Worm (Caenorhabditis elegans) whole organism, L1 larva: ENCODE results near the gene C44C1.1.

ENCODE experiments used
- C04F5.9 ChIP-seq: sonication (generic microtip); optimal IDR thresholded peaks from 2 replicates; lab custom pipeline; 2016; ENCODE audit warnings: missing genetic modification characterization, missing compliant biosample characterization
- C16A3.4 ChIP-seq: fragments of 150-350 bp; optimal IDR thresholded peaks from 2 replicates; lab custom pipeline; 2014; ENCODE audit warnings: missing biosample characterization, missing genetic modification characterization
- C34B4.2 ChIP-seq: sonication (generic microtip); optimal IDR thresholded peaks from 2 replicates; lab custom pipeline; 2017; ENCODE audit warnings: mild to moderate bottlenecking, missing genetic modification characterization, missing compliant biosample characterization
- Y116A8C.19 ChIP-seq: sonication (generic microtip); optimal IDR thresholded peaks from 2 replicates; lab custom pipeline; 2016; ENCODE audit warnings: missing compliant biosample characterization, missing genetic modification characterization, borderline replicate concordance
- aha-1 ChIP-seq: fragments of 150-350 bp; optimal IDR thresholded peaks from 2 replicates; lab custom pipeline; 2014; ENCODE audit warnings: missing biosample characterization, missing genetic modification characterization
- aly-2 ChIP-seq: fragments of 150-350 bp; optimal IDR thresholded peaks from 2 replicates; lab custom pipeline; 2014; ENCODE audit warnings: missing biosample characterization, missing genetic modification characterization
- ceh-8 ChIP-seq: fragments of 200-800 bp; sonication (Bioruptor generic); optimal IDR thresholded peaks from 2 replicates; lab custom pipeline; 2018; ENCODE audit warnings: mild to moderate bottlenecking, missing genetic modification characterization, moderate library complexity, missing compliant biosample characterization
- ceh-82 ChIP-seq, 3 experiments: fragments of 150-350 bp in 1 of 3; sonication (generic microtip) in 2 of 3; optimal IDR thresholded peaks; 2 replicates each; lab custom pipeline; 2014 to 2017; ENCODE audit warnings: missing biosample characterization in 3 of 3, missing genetic modification characterization in 3 of 3
- ceh-88 ChIP-seq: fragments of 200-800 bp; sonication (Bioruptor generic); IDR thresholded peaks from 2 replicates; pipeline ENCODE4 v1.3.6; 2022; ENCODE audit warnings: missing genetic modification characterization, missing compliant biosample characterization
- ceh-90 ChIP-seq: sonication (generic microtip); optimal IDR thresholded peaks from 2 replicates; lab custom pipeline; 2016; ENCODE audit warnings: missing genetic modification characterization, missing compliant biosample characterization
- ces-1 ChIP-seq: fragments of 150-350 bp; optimal IDR thresholded peaks from 2 replicates; lab custom pipeline; 2014; ENCODE audit warnings: missing biosample characterization, missing genetic modification reagents, missing genetic modification characterization
- dpl-1 ChIP-seq, 3 experiments: fragments of 150-350 bp in 2 of 3; sonication (generic microtip) in 1 of 3; optimal IDR thresholded peaks; 2 replicates each; lab custom pipeline; 2014 to 2017; ENCODE audit warnings: missing biosample characterization in 3 of 3, missing genetic modification characterization in 3 of 3, missing genetic modification reagents in 3 of 3
- dsc-1 ChIP-seq: sonication (generic microtip); optimal IDR thresholded peaks from 2 replicates; lab custom pipeline; 2016; ENCODE audit warnings: mild to moderate bottlenecking, missing genetic modification characterization, missing compliant biosample characterization
- efl-1 ChIP-seq, 4 experiments: fragments of 150-350 bp; optimal IDR thresholded peaks in 3 of 4; peaks in 1 of 4; 1 replicate in 1 of 4; 2 replicates in 3 of 4; lab custom pipeline; 2014; ENCODE audit warnings: missing biosample characterization in 2 of 4, missing genetic modification characterization in 2 of 4, missing genetic modification reagents in 2 of 4
- efl-3 ChIP-seq: fragments of 200-800 bp; sonication (Bioruptor generic); optimal IDR thresholded peaks from 2 replicates; lab custom pipeline; 2018; ENCODE audit warnings: mild to moderate bottlenecking, missing genetic modification characterization, missing compliant biosample characterization
- egl-13 ChIP-seq: sonication (generic microtip); optimal IDR thresholded peaks from 2 replicates; lab custom pipeline; 2016; ENCODE audit warnings: missing genotype, missing genetic modification reagents, missing genetic modification characterization, missing compliant biosample characterization
- egl-27 ChIP-seq, 2 experiments: fragments of 150-350 bp in 1 of 2; sonication (generic microtip); optimal IDR thresholded peaks; 3 replicates each; lab custom pipeline; 2017 to 2018; ENCODE audit warnings: missing biosample characterization in 2 of 2, missing genetic modification characterization in 2 of 2, missing genetic modification reagents in 2 of 2
- elt-3 ChIP-seq, 6 experiments: fragments of 150-350 bp in 1 of 6; sonication (generic microtip); optimal IDR thresholded peaks; 2 replicates each; lab custom pipeline; 2017 to 2018; ENCODE audit warnings: missing biosample characterization in 6 of 6, missing genetic modification characterization in 6 of 6, inconsistent platforms in 1 of 6
- ets-5 ChIP-seq: fragments of 200-800 bp; sonication (Bioruptor generic); IDR thresholded peaks from 2 replicates; pipeline ENCODE4 v1.3.6; 2022; ENCODE audit warnings: missing genetic modification characterization, missing compliant biosample characterization
- fkh-10 ChIP-seq: sonication (generic microtip); optimal IDR thresholded peaks from 2 replicates; lab custom pipeline; 2017; ENCODE audit warnings: missing biosample characterization, missing genetic modification reagents, missing genetic modification characterization
- fkh-4 ChIP-seq: sonication (generic microtip); optimal IDR thresholded peaks from 2 replicates; lab custom pipeline; 2016; ENCODE audit warnings: missing compliant biosample characterization, missing genetic modification characterization, borderline replicate concordance
- fos-1 ChIP-seq: fragments of 150-350 bp; optimal IDR thresholded peaks from 2 replicates; lab custom pipeline; 2014; ENCODE audit warnings: missing biosample characterization, missing genetic modification characterization
- hlh-4 ChIP-seq: sonication (generic microtip); optimal IDR thresholded peaks from 2 replicates; lab custom pipeline; 2016; ENCODE audit warnings: mild to moderate bottlenecking, missing genetic modification characterization, missing compliant biosample characterization
- hpl-2 ChIP-seq: fragments of 150-350 bp; optimal IDR thresholded peaks from 2 replicates; lab custom pipeline; 2014; ENCODE audit warnings: missing biosample characterization, missing genetic modification reagents, missing genetic modification characterization
- irx-1 ChIP-seq: sonication (generic microtip); optimal IDR thresholded peaks from 2 replicates; lab custom pipeline; 2016; ENCODE audit warnings: missing genetic modification characterization, missing compliant biosample characterization
- lin-13 ChIP-seq: fragments of 150-350 bp; optimal IDR thresholded peaks from 2 replicates; lab custom pipeline; 2014; ENCODE audit warnings: missing biosample characterization, missing genetic modification reagents, missing genetic modification characterization
- lin-39 ChIP-seq: fragments of 150-350 bp; optimal IDR thresholded peaks from 2 replicates; lab custom pipeline; 2014; ENCODE audit warnings: missing biosample characterization, missing genetic modification reagents, missing genetic modification characterization
- lsy-2 ChIP-seq, 2 experiments: fragments of 150-350 bp; optimal IDR thresholded peaks; 2 replicates each; lab custom pipeline; 2014; ENCODE audit warnings: missing biosample characterization in 2 of 2, missing genetic modification characterization in 2 of 2
- mef-2 ChIP-seq: fragments of 150-350 bp; optimal IDR thresholded peaks from 2 replicates; lab custom pipeline; 2014; ENCODE audit warnings: missing biosample characterization, missing genetic modification characterization
- mep-1 ChIP-seq: fragments of 150-350 bp; optimal IDR thresholded peaks from 2 replicates; lab custom pipeline; 2014; ENCODE audit warnings: missing biosample characterization, missing genetic modification characterization
- nhr-12 ChIP-seq: sonication (generic microtip); optimal IDR thresholded peaks from 2 replicates; lab custom pipeline; 2017; ENCODE audit warnings: missing biosample characterization, missing genetic modification characterization
- nhr-237 ChIP-seq: fragments of 150-350 bp; optimal IDR thresholded peaks from 2 replicates; lab custom pipeline; 2014; ENCODE audit warnings: missing biosample characterization, missing genetic modification characterization
- nhr-28 ChIP-seq: fragments of 150-350 bp; optimal IDR thresholded peaks from 2 replicates; lab custom pipeline; 2014; ENCODE audit warnings: missing biosample characterization, missing genetic modification characterization
- nhr-47 ChIP-seq: sonication (generic microtip); optimal IDR thresholded peaks from 2 replicates; lab custom pipeline; 2016; ENCODE audit warnings: mild to moderate bottlenecking, missing genetic modification characterization, moderate library complexity, missing compliant biosample characterization
- nhr-71 ChIP-seq: sonication (generic microtip); optimal IDR thresholded peaks from 2 replicates; lab custom pipeline; 2016; ENCODE audit warnings: mild to moderate bottlenecking, missing genetic modification characterization, moderate library complexity, missing compliant biosample characterization
- nhr-77 ChIP-seq: fragments of 150-350 bp; optimal IDR thresholded peaks from 2 replicates; lab custom pipeline; 2014; ENCODE audit warnings: missing biosample characterization, missing genetic modification characterization
- nhr-84 ChIP-seq: sonication (generic microtip); optimal IDR thresholded peaks from 2 replicates; lab custom pipeline; 2017; ENCODE audit warnings: missing biosample characterization, missing genetic modification characterization
- nhr-85 ChIP-seq: sonication (generic microtip); peaks from one replicate; lab custom pipeline; 2016; ENCODE audit warnings: missing genetic modification characterization, inconsistent platforms, missing compliant biosample characterization
- nhr-90 ChIP-seq: sonication (generic microtip); optimal IDR thresholded peaks from 2 replicates; lab custom pipeline; 2016; ENCODE audit warnings: mild to moderate bottlenecking, missing genetic modification characterization, missing compliant biosample characterization; ENCODE audit not compliant: poor library complexity
- pag-3 ChIP-seq: sonication (generic microtip); optimal IDR thresholded peaks from 2 replicates; lab custom pipeline; 2017; ENCODE audit warnings: missing genetic modification characterization, mild to moderate bottlenecking, missing compliant biosample characterization, antibody characterized with exemption, borderline replicate concordance; ENCODE audit not compliant: insufficient read depth
- pqm-1 ChIP-seq: sonication (generic microtip); optimal IDR thresholded peaks from 3 replicates; lab custom pipeline; 2017; ENCODE audit warnings: missing biosample characterization, missing genetic modification characterization
- skn-1 ChIP-seq: fragments of 150-350 bp; optimal IDR thresholded peaks from 2 replicates; lab custom pipeline; 2014; ENCODE audit warnings: missing biosample characterization, missing genetic modification characterization
- swsn-7 ChIP-seq: sonication (generic microtip); optimal IDR thresholded peaks from 2 replicates; lab custom pipeline; 2016; ENCODE audit warnings: missing genetic modification characterization, missing compliant biosample characterization
- tbx-2 ChIP-seq: sonication (generic microtip); optimal IDR thresholded peaks from 2 replicates; lab custom pipeline; 2016; ENCODE audit warnings: missing genetic modification characterization, missing compliant biosample characterization
- tlp-1 ChIP-seq: fragments of 150-350 bp; optimal IDR thresholded peaks from 2 replicates; lab custom pipeline; 2014; ENCODE audit warnings: missing biosample characterization, missing genetic modification characterization
- unc-130 ChIP-seq: fragments of 150-350 bp; optimal IDR thresholded peaks from 2 replicates; lab custom pipeline; 2017; ENCODE audit warnings: missing biosample characterization, missing genetic modification characterization, inconsistent platforms
- unc-30 ChIP-seq: sonication (generic microtip); optimal IDR thresholded peaks from 2 replicates; lab custom pipeline; 2017; ENCODE audit warnings: missing biosample characterization, missing genetic modification characterization
- unc-62 ChIP-seq: fragments of 150-350 bp; optimal IDR thresholded peaks from 2 replicates; lab custom pipeline; 2014; ENCODE audit warnings: missing biosample characterization, missing genetic modification reagents, missing genetic modification characterization
- unc-86 ChIP-seq: sonication (generic microtip); optimal IDR thresholded peaks from 2 replicates; lab custom pipeline; 2016; ENCODE audit warnings: missing genetic modification characterization, missing compliant biosample characterization
- xbp-1 ChIP-seq: sonication (generic microtip); optimal IDR thresholded peaks from 2 replicates; lab custom pipeline; 2016; ENCODE audit warnings: missing genetic modification characterization, missing compliant biosample characterization
- zip-4 ChIP-seq: fragments of 200-800 bp; sonication (Bioruptor generic); optimal IDR thresholded peaks from 2 replicates; lab custom pipeline; 2018; ENCODE audit warnings: mild to moderate bottlenecking, missing genetic modification characterization, moderate library complexity, missing compliant biosample characterization
- ztf-4 ChIP-seq: fragments of 150-350 bp; optimal IDR thresholded peaks from 2 replicates; lab custom pipeline; 2014; ENCODE audit warnings: missing biosample characterization, missing genetic modification characterization

Gene C44C1.1

DNA sequence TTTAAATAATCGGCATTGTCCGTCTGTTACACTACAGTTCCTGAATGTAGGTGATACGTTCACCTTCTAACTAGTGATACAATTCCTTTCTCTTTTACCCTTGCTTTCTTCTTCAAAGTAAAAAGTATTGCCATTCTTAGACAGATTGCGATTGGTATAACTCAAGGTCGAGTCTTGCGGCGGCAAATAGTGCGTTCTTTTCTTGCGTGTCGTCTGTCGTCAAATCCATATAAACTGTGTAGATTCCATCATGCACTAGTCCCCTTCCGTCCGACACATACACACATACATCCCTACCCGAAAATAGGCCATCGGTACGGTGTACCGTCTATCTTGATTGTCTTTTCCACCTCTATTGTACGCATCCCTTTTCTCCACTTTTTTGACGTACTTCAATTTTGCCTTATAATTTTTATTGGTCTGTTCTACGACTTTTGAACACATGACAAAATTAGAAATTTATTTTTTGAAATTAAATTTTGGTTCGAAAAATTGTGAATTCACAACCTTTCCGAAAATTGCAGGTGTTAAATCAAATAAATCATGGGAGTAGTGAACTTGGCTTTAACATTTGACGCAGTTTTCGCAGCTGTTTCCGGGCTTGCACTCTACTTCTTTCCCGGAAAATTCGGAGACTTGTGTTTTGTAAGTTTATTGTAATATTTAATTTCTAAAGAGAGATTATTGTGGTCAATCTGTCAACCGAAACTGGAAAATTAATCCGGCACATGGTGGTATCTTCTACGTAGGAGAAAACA lies at the start of gene C44C1.1:
Gene C44C1.1 (plus strand): TSS at position 525 of the 758 bp plus-strand sequence.
- no peak for TF ChIP-seq aly-2 (tag; lab: Kevin White, UChicago)
- no peak for TF ChIP-seq fkh-4 (tag; lab: Kevin White, UChicago)
- TF ChIP-seq irx-1 (tag; lab: Kevin White, UChicago) = no peak
- TF ChIP-seq nhr-85 (tag; lab: Kevin White, UChicago) = peak; percentile 71
- TF ChIP-seq unc-30 = no peak
- no peak for TF ChIP-seq lin-13 (GFP tag; lab: Kevin White, UChicago)
- no peak for TF ChIP-seq C34B4.2 (tag; lab: Kevin White, UChicago)
- TF ChIP-seq ces-1 (GFP tag; lab: Kevin White, UChicago) = no peak
- no peak for TF ChIP-seq swsn-7 (tag; lab: Kevin White, UChicago)
- no peak for TF ChIP-seq ceh-8 (GFP tag; lab: Kevin White, UChicago)
- TF ChIP-seq hpl-2 (GFP tag; lab: Kevin White, UChicago) = no peak
- TF ChIP-seq fkh-10 (GFP tag; lab: Kevin White, UChicago) = no peak
- no peak for TF ChIP-seq ztf-4 (tag; lab: Kevin White, UChicago)
- no peak for TF ChIP-seq efl-3
- no peak for TF ChIP-seq C16A3.4 (tag; lab: Kevin White, UChicago)
- TF ChIP-seq ets-5 (GFP tag; lab: Robert Waterston, UW) = no peak
- no peak for TF ChIP-seq nhr-12 (tag; lab: Kevin White, UChicago)
- TF ChIP-seq skn-1 (tag; lab: Kevin White, UChicago) = peak; percentile 17
- no peak for TF ChIP-seq tlp-1 (tag; lab: Kevin White, UChicago)
- no peak for TF ChIP-seq unc-130 (tag; lab: Kevin White, UChicago)
- TF ChIP-seq nhr-77 (tag; lab: Kevin White, UChicago) = no peak
- TF ChIP-seq zip-4 = no peak
- TF ChIP-seq ceh-90 (tag; lab: Kevin White, UChicago) = no peak
- TF ChIP-seq lin-39 = no peak
- TF ChIP-seq elt-3 (tag; optimal IDR thresholded peaks at IDR 0.05; lab: Kevin White, UChicago) = peak in 5 of 6 experiments; percentile 12 to 51 (median 44)
- peak; percentile 88 for TF ChIP-seq pag-3 (tag; lab: Kevin White, UChicago)
- TF ChIP-seq mep-1 (tag; lab: Kevin White, UChicago) = peak; percentile 47
- no peak for TF ChIP-seq aha-1 (tag; lab: Kevin White, UChicago)
- TF ChIP-seq nhr-47 (tag; lab: Kevin White, UChicago) = peak; percentile 59
- peak; percentile 52 for TF ChIP-seq nhr-71 (tag; lab: Kevin White, UChicago)
- TF ChIP-seq nhr-90 (tag; lab: Kevin White, UChicago) = no peak
- no peak for TF ChIP-seq nhr-84 (tag; lab: Kevin White, UChicago)
- TF ChIP-seq unc-86 (tag; lab: Kevin White, UChicago) = no peak
- no peak for TF ChIP-seq dsc-1 (tag; lab: Kevin White, UChicago)
- no peak for TF ChIP-seq C04F5.9
- no peak for TF ChIP-seq tbx-2 (tag; lab: Kevin White, UChicago)
- no peak for TF ChIP-seq Y116A8C.19 (tag; lab: Kevin White, UChicago)
- no peak for TF ChIP-seq nhr-28
- no peak for TF ChIP-seq efl-1 (optimal IDR thresholded peaks at IDR 0.05; lab: Kevin White, UChicago)
- TF ChIP-seq efl-1 (GFP tag; optimal IDR thresholded peaks at IDR 0.05 in 1 of 2; lab: Kevin White, UChicago) = peak in 1 of 2 experiments; percentile 46
- TF ChIP-seq xbp-1 (tag; lab: Kevin White, UChicago) = no peak
- no peak for TF ChIP-seq unc-62 (GFP tag; lab: Kevin White, UChicago)
- TF ChIP-seq pqm-1 (tag; lab: Kevin White, UChicago) = no peak
- TF ChIP-seq egl-27 (tag; optimal IDR thresholded peaks at IDR 0.05; lab: Kevin White, UChicago) = no peak
- no peak for TF ChIP-seq nhr-237
- TF ChIP-seq ceh-88 (GFP tag; lab: Robert Waterston, UW) = no peak
- no peak for TF ChIP-seq ceh-82 (tag; optimal IDR thresholded peaks at IDR 0.05; lab: Kevin White, UChicago)
- TF ChIP-seq fos-1 = no peak
- no peak for TF ChIP-seq egl-13 (tag; lab: Kevin White, UChicago)
- TF ChIP-seq dpl-1 (GFP tag; optimal IDR thresholded peaks at IDR 0.05; lab: Kevin White, UChicago) = no peak
- TF ChIP-seq mef-2 (tag; lab: Kevin White, UChicago) = no peak
- peak in 1 of 2 experiments; percentile 4 for TF ChIP-seq lsy-2 (tag; optimal IDR thresholded peaks at IDR 0.05; lab: Kevin White, UChicago)
- peak; percentile 89 for TF ChIP-seq hlh-4 (tag; lab: Kevin White, UChicago)
